Worm (Caenorhabditis elegans) whole organism, early embryonic: ENCODE results near the gene trpp-11.

Experiments
- B0310.2 ChIP-seq: sonication (generic microtip); optimal IDR thresholded peaks from 2 replicates; lab custom pipeline; 2016; ENCODE audit warnings: mild to moderate bottlenecking, missing genetic modification characterization, missing compliant biosample characterization
- aly-1 ChIP-seq: sonication (generic microtip); optimal IDR thresholded peaks from 2 replicates; lab custom pipeline; 2016; ENCODE audit warnings: missing genetic modification characterization, missing compliant biosample characterization
- ama-1 ChIP-seq: fragments of 150-350 bp; optimal IDR thresholded peaks from 2 replicates; lab custom pipeline; 2014
- ceh-36 ChIP-seq: sonication (generic microtip); optimal IDR thresholded peaks from 2 replicates; lab custom pipeline; 2016; ENCODE audit warnings: missing genetic modification characterization, inconsistent platforms, missing compliant biosample characterization
- flt-1 ChIP-seq: fragments of 200-800 bp; sonication (Bioruptor generic); IDR thresholded peaks from 2 replicates; pipeline ENCODE4 v1.3.6; 2022; ENCODE audit warnings: missing genetic modification characterization, missing compliant biosample characterization
- hmg-4 ChIP-seq: fragments of 200-800 bp; sonication (Bioruptor generic); optimal IDR thresholded peaks from 2 replicates; lab custom pipeline; 2018; ENCODE audit warnings: mild to moderate bottlenecking, missing genetic modification characterization, missing compliant biosample characterization
- pes-1 ChIP-seq: fragments of 200-800 bp; sonication (Bioruptor generic); IDR thresholded peaks from 2 replicates; pipeline ENCODE4 v1.3.6; 2022; ENCODE audit warnings: missing genetic modification reagents, missing genetic modification characterization, missing compliant biosample characterization
- scrt-1 ChIP-seq: fragments of 200-800 bp; sonication (Bioruptor generic); IDR thresholded peaks from 2 replicates; pipeline ENCODE4 v1.3.6; 2022; ENCODE audit warnings: missing genetic modification characterization, missing compliant biosample characterization
- sea-1 ChIP-seq: fragments of 200-800 bp; sonication (Bioruptor generic); conservative IDR thresholded peaks from 2 replicates; pipeline ENCODE4 v1.3.6; 2022; ENCODE audit warnings: missing genetic modification characterization, missing compliant biosample characterization
- tbx-37 ChIP-seq: fragments of 200-800 bp; sonication (Bioruptor generic); conservative IDR thresholded peaks from 2 replicates; pipeline ENCODE4 v1.3.6; 2022; ENCODE audit warnings: missing genetic modification reagents, missing genetic modification characterization, missing compliant biosample characterization
- tra-4 ChIP-seq: sonication (generic microtip); optimal IDR thresholded peaks from 2 replicates; lab custom pipeline; 2017; ENCODE audit warnings: missing genetic modification characterization, missing compliant biosample characterization

- TF ChIP-seq scrt-1 (GFP tag; lab: Robert Waterston, UW) (no peak), tra-4 (tag; lab: Kevin White, UChicago) (no peak), flt-1 (GFP tag; lab: Robert Waterston, UW) (no peak), aly-1 (tag; lab: Kevin White, UChicago) (no peak), B0310.2 (tag; lab: Kevin White, UChicago) (no peak), ama-1 (no peak), pes-1 (GFP tag; lab: Robert Waterston, UW) (no peak), sea-1 (GFP tag; lab: Robert Waterston, UW) (no peak), tbx-37 (GFP tag; lab: Robert Waterston, UW) (no peak), hmg-4 (GFP tag; lab: Kevin White, UChicago) (no peak), ceh-36 (no peak)
Observed at ce11 chrIII:853414-853813, 58.5 kb downstream of the trpp-11 start.
